Worm (Caenorhabditis elegans) whole organism, young adult: ENCODE data around the gene ugt-14.

Experiments
- B0261.1 ChIP-seq: sonication (generic microtip); optimal IDR thresholded peaks from 2 replicates; lab custom pipeline; 2016; ENCODE audit warnings: mild to moderate bottlenecking, missing genetic modification characterization, moderate library complexity, missing compliant biosample characterization
- B0336.3 ChIP-seq: fragments of 200-800 bp; sonication (Bioruptor generic); IDR thresholded peaks from 2 replicates; pipeline ENCODE4 v1.3.6; 2022; ENCODE audit warnings: missing genetic modification characterization, missing compliant biosample characterization
- F23B12.7 ChIP-seq: sonication (generic microtip); optimal IDR thresholded peaks from 2 replicates; lab custom pipeline; 2017; ENCODE audit warnings: missing genetic modification characterization, mild to moderate bottlenecking, missing compliant biosample characterization, antibody characterized with exemption, moderate library complexity; ENCODE audit not compliant: insufficient read depth
- F37B4.10 ChIP-seq: fragments of 200-800 bp; sonication (Bioruptor generic); IDR thresholded peaks from 2 replicates; pipeline ENCODE4 v1.3.6; 2022; ENCODE audit warnings: missing genetic modification characterization, missing compliant biosample characterization
- F57A8.1 ChIP-seq: fragments of 200-800 bp; sonication (Bioruptor generic); optimal IDR thresholded peaks from 2 replicates; lab custom pipeline; 2018; ENCODE audit warnings: mild to moderate bottlenecking, missing genetic modification characterization, moderate library complexity, missing compliant biosample characterization
- T07F8.4 ChIP-seq: sonication (generic microtip); optimal IDR thresholded peaks from 2 replicates; lab custom pipeline; 2016; ENCODE audit warnings: mild to moderate bottlenecking, missing genetic modification characterization, moderate library complexity, missing compliant biosample characterization
- Y67H2A.10 ChIP-seq: fragments of 200-800 bp; sonication (Bioruptor generic); conservative IDR thresholded peaks from 2 replicates; pipeline ENCODE4 v1.3.6; 2022; ENCODE audit warnings: missing genetic modification reagents, missing genetic modification characterization, missing compliant biosample characterization
- Y79H2A.3 ChIP-seq: fragments of 200-800 bp; sonication (Bioruptor generic); conservative IDR thresholded peaks from 2 replicates; pipeline ENCODE4 v1.3.6; 2022; ENCODE audit warnings: missing genetic modification reagents, missing genetic modification characterization, missing compliant biosample characterization
- atf-7 ChIP-seq: sonication (generic microtip); optimal IDR thresholded peaks from 2 replicates; lab custom pipeline; 2017; ENCODE audit warnings: mild to moderate bottlenecking, missing genetic modification characterization, missing compliant biosample characterization
- attf-3 ChIP-seq: fragments of 200-800 bp; sonication (Bioruptor generic); conservative IDR thresholded peaks from 2 replicates; pipeline ENCODE4 v1.3.6; 2022; ENCODE audit warnings: missing genetic modification reagents, missing genetic modification characterization, missing compliant biosample characterization
- attf-6 ChIP-seq: fragments of 200-800 bp; sonication (Bioruptor generic); IDR thresholded peaks from 2 replicates; pipeline ENCODE4 v1.3.6; 2022; ENCODE audit warnings: missing genetic modification reagents, missing genetic modification characterization, missing compliant biosample characterization
- bed-2 ChIP-seq: fragments of 200-800 bp; sonication (Bioruptor generic); IDR thresholded peaks from 2 replicates; pipeline ENCODE4 v1.3.6; 2022; ENCODE audit warnings: missing genetic modification reagents, missing genetic modification characterization, missing compliant biosample characterization
- ceh-40 ChIP-seq: fragments of 200-800 bp; sonication (Bioruptor generic); IDR thresholded peaks from 2 replicates; pipeline ENCODE4 v1.3.6; 2022; ENCODE audit warnings: missing genetic modification characterization, missing compliant biosample characterization
- dox-1 ChIP-seq: fragments of 200-800 bp; sonication (Bioruptor generic); IDR thresholded peaks from 2 replicates; pipeline ENCODE4 v1.3.6; 2022; ENCODE audit warnings: missing genetic modification reagents, missing genetic modification characterization, missing compliant biosample characterization
- dpff-1 ChIP-seq: sonication (generic microtip); optimal IDR thresholded peaks from 2 replicates; lab custom pipeline; 2017; ENCODE audit warnings: mild to moderate bottlenecking, missing genetic modification characterization, missing compliant biosample characterization
- dpl-1 ChIP-seq: fragments of 150-350 bp; optimal IDR thresholded peaks from 2 replicates; lab custom pipeline; 2014; ENCODE audit warnings: missing biosample characterization, missing genetic modification reagents, missing genetic modification characterization
- efl-1 ChIP-seq: fragments of 150-350 bp; optimal IDR thresholded peaks from 2 replicates; lab custom pipeline; 2014; ENCODE audit warnings: missing biosample characterization, missing genetic modification reagents, missing genetic modification characterization
- egl-18 ChIP-seq: fragments of 200-800 bp; sonication (Bioruptor generic); IDR thresholded peaks from 2 replicates; pipeline ENCODE4 v1.3.6; 2022; ENCODE audit warnings: missing genetic modification reagents, missing genetic modification characterization, missing compliant biosample characterization
- egrh-3 ChIP-seq: fragments of 200-800 bp; sonication (Bioruptor generic); IDR thresholded peaks from 2 replicates; pipeline ENCODE4 v1.3.6; 2022; ENCODE audit warnings: missing genetic modification reagents, missing genetic modification characterization, missing compliant biosample characterization
- ets-4 ChIP-seq: fragments of 200-800 bp; sonication (Bioruptor generic); optimal IDR thresholded peaks from 2 replicates; lab custom pipeline; 2018; ENCODE audit warnings: mild to moderate bottlenecking, missing genetic modification characterization, missing compliant biosample characterization
- gei-17 ChIP-seq: fragments of 200-800 bp; sonication (Bioruptor generic); optimal IDR thresholded peaks from 2 replicates; lab custom pipeline; 2018; ENCODE audit warnings: mild to moderate bottlenecking, missing genetic modification characterization, missing compliant biosample characterization
- hlh-26 ChIP-seq: fragments of 200-800 bp; sonication (Bioruptor generic); conservative IDR thresholded peaks from 2 replicates; pipeline ENCODE4 v1.3.6; 2022; ENCODE audit warnings: missing genetic modification reagents, missing genetic modification characterization, missing compliant biosample characterization
- hmg-20 ChIP-seq: fragments of 200-800 bp; sonication (Bioruptor generic); IDR thresholded peaks from 2 replicates; pipeline ENCODE4 v1.3.6; 2022; ENCODE audit warnings: missing genetic modification reagents, missing genetic modification characterization, missing compliant biosample characterization
- lag-1 ChIP-seq: fragments of 200-800 bp; sonication (Bioruptor generic); IDR thresholded peaks from 2 replicates; pipeline ENCODE4 v1.3.6; 2022; ENCODE audit warnings: missing genetic modification reagents, missing genetic modification characterization, missing compliant biosample characterization
- lin-40 ChIP-seq: sonication (generic microtip); optimal IDR thresholded peaks from 2 replicates; lab custom pipeline; 2016; ENCODE audit warnings: missing genetic modification characterization, mild to moderate bottlenecking, missing compliant biosample characterization, missing genotype, missing genetic modification reagents
- lin-54 ChIP-seq: fragments of 200-800 bp; sonication (Bioruptor generic); optimal IDR thresholded peaks from 2 replicates; lab custom pipeline; 2018; ENCODE audit warnings: mild to moderate bottlenecking, missing genetic modification characterization, missing compliant biosample characterization
- mel-28 ChIP-seq: sonication (generic microtip); optimal IDR thresholded peaks from 2 replicates; lab custom pipeline; 2016; ENCODE audit warnings: borderline replicate concordance, mild to moderate bottlenecking, missing genetic modification characterization, missing compliant biosample characterization
- mxl-1 ChIP-seq: sonication (generic microtip); optimal IDR thresholded peaks from 2 replicates; lab custom pipeline; 2016; ENCODE audit warnings: missing genetic modification characterization, missing compliant biosample characterization
- nhr-80 ChIP-seq: sonication (generic microtip); optimal IDR thresholded peaks from 2 replicates; lab custom pipeline; 2016; ENCODE audit warnings: missing genetic modification characterization, missing compliant biosample characterization
- pbrm-1 ChIP-seq: fragments of 200-800 bp; sonication (Bioruptor generic); IDR thresholded peaks from 2 replicates; pipeline ENCODE4 v1.3.6; 2022; ENCODE audit warnings: missing genetic modification reagents, missing genetic modification characterization, missing compliant biosample characterization
- pha-4 ChIP-seq: fragments of 150-350 bp; sonication (generic microtip); optimal IDR thresholded peaks from 2 replicates; lab custom pipeline; 2014; ENCODE audit warnings: missing biosample characterization, missing genetic modification reagents, missing genetic modification characterization
- rcor-1 ChIP-seq: fragments of 200-800 bp; sonication (Bioruptor generic); IDR thresholded peaks from 2 replicates; pipeline ENCODE4 v1.3.6; 2022; ENCODE audit warnings: missing genetic modification reagents, missing genetic modification characterization, missing compliant biosample characterization
- sea-2 ChIP-seq: fragments of 200-800 bp; sonication (Bioruptor generic); IDR thresholded peaks from 2 replicates; pipeline ENCODE4 v1.3.6; 2022; ENCODE audit warnings: missing genetic modification characterization, missing compliant biosample characterization
- snpc-4 ChIP-seq, 5 experiments: fragments of 150-350 bp in 1 of 5; sonication (generic microtip) in 4 of 5; optimal IDR thresholded peaks; 2 replicates each; lab custom pipeline; 2014 to 2018; ENCODE audit warnings: missing genetic modification characterization in 5 of 5, missing biosample characterization in 3 of 5, antibody characterized with exemption in 2 of 5, mild to moderate bottlenecking in 2 of 5, missing compliant biosample characterization in 2 of 5, missing genotype in 2 of 5, moderate library complexity in 2 of 5, missing genetic modification reagents in 1 of 5
- sptf-2 ChIP-seq: fragments of 200-800 bp; sonication (Bioruptor generic); optimal IDR thresholded peaks from 2 replicates; lab custom pipeline; 2018; ENCODE audit warnings: mild to moderate bottlenecking, missing genetic modification characterization, missing compliant biosample characterization
- unc-130 ChIP-seq: sonication (generic microtip); optimal IDR thresholded peaks from 2 replicates; lab custom pipeline; 2016; ENCODE audit warnings: missing genetic modification reagents, missing genetic modification characterization, missing compliant biosample characterization
- xnd-1 ChIP-seq: sonication (generic microtip); optimal IDR thresholded peaks from 2 replicates; lab custom pipeline; 2016; ENCODE audit warnings: missing genotype, missing genetic modification reagents, missing genetic modification characterization, missing compliant biosample characterization
- zfh-2 ChIP-seq: fragments of 200-800 bp; sonication (Bioruptor generic); conservative IDR thresholded peaks from 2 replicates; pipeline ENCODE4 v1.3.6; 2022; ENCODE audit warnings: missing genetic modification reagents, missing genetic modification characterization, missing compliant biosample characterization
- ztf-18 ChIP-seq: sonication (generic microtip); optimal IDR thresholded peaks from 2 replicates; lab custom pipeline; 2016; ENCODE audit warnings: missing genotype, mild to moderate bottlenecking, missing genetic modification characterization, missing compliant biosample characterization

ugt-14 gene

DNA sequence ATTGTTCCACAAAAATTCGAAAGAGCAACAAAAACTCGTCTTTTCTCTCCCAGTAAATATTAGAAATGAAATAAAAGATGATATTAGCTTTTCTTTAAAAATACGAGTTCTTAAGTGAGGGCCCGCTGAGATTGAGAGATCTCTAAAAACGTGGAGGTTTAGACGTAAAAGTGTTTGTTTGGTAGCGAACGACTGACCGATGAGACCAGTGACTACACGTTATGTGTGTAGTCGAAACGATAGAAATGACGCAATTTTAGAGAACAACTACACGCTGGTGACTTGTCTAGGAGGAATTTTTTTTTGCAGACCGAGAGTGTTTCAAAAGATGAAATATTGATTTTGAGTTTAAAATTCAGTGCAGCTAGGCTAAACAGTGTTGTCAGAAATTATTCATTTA, 43.3 kb upstream of the ugt-14 start, which contains the start of gene C37H5.13:
C37H5.13 (minus strand) TSS at position 229 of the 400 bp plus-strand sequence.
- TF ChIP-seq nhr-80 (tag; lab: Kevin White, UChicago) (peak; percentile 22), F57A8.1 (GFP tag; lab: Kevin White, UChicago) (no peak), pha-4 (tag; lab: Kevin White, UChicago) (peak; percentile 11)

DNA sequence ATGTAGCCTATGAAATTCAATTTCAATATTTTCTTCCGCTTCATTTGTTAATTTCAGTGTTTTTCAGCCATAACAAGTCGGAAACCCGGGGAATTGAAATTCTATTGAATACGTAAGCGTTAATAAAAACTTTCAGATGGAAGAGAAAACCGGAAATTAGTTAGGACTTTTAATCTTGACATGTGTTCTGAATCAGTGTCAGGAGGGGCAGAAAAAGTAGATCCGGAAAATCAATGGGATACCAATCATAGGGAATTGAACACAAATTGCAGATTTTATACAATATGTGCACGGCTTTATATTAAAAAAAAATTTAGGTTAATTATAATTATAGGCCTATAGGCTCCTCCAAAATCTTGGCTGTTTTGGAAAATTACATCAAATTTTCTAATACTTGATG, 41.7 kb upstream of the ugt-14 start:
- TF ChIP-seq sptf-2 (GFP tag; lab: Kevin White, UChicago) = no peak

DNA sequence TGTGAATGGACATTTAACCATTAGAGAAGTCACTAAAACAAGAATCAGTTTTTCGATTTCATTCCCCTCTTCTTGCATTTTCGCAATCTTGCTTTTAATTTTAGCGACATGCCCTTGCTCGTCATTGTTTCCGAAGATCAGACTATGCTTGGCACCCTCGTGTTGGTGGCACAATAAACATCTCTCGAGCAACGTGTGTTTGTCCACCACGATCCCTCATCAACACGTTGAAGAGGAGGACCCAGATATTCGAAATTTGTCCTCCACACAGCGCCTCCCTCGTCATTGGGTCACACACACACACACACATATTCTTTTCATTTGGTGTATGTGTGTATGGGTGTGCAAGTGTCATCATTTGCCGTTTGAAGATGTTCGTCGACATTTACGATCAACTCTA, 40.7 kb upstream of the ugt-14 start, which contains the start of gene srd-32:
srd-32 (plus strand) TSS at position 301 of the 400 bp plus-strand sequence.
- TF ChIP-seq lin-54 (GFP tag; lab: Kevin White, UChicago) = no peak
- TF ChIP-seq hmg-20 (GFP tag; lab: Robert Waterston, UW) = no peak
- TF ChIP-seq dox-1 (GFP tag; lab: Robert Waterston, UW) = no peak
- no peak for TF ChIP-seq ets-4 (GFP tag; lab: Kevin White, UChicago)
- no peak for TF ChIP-seq efl-1 (GFP tag; lab: Kevin White, UChicago)
- TF ChIP-seq ztf-18 (tag; lab: Kevin White, UChicago) = no peak
- TF ChIP-seq Y67H2A.10 (GFP tag; lab: Robert Waterston, UW) = no peak
- no peak for TF ChIP-seq attf-6 (GFP tag; lab: Robert Waterston, UW)
- no peak for TF ChIP-seq zfh-2 (GFP tag; lab: Robert Waterston, UW)
- TF ChIP-seq lag-1 (GFP tag; lab: Robert Waterston, UW) = no peak

DNA sequence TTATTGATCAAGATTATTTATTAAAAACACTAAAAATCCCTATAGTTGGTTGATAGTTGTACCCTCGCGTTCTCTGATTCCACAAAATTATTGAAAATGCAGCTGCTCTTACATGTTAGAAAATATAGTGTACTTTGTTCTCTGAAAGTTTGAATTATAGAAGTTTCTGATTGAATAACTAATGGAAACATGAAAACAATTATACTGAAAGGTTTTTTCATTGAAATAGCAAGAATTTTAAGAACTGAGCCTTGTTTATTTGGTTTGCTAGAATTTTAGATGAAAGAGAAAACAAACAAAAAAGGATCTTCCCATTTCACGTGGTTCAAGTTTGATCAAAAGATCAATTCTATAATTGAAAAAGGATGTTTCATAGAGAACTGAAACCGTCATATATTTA, 38.5 kb upstream of the ugt-14 start:
- TF ChIP-seq F37B4.10 (GFP tag; lab: Robert Waterston, UW) (no peak), nhr-80 (tag; lab: Kevin White, UChicago) (no peak), atf-7 (tag; lab: Kevin White, UChicago) (no peak), pbrm-1 (GFP tag; lab: Robert Waterston, UW) (no peak), gei-17 (GFP tag; lab: Kevin White, UChicago) (no peak), unc-130 (GFP tag; lab: Kevin White, UChicago) (no peak), ets-4 (GFP tag; lab: Kevin White, UChicago) (no peak), egrh-3 (no peak), pha-4 (tag; lab: Kevin White, UChicago) (no peak), xnd-1 (no peak), rcor-1 (GFP tag; lab: Robert Waterston, UW) (no peak), F23B12.7 (tag; lab: Kevin White, UChicago) (no peak), bed-2 (GFP tag; lab: Robert Waterston, UW) (no peak), attf-3 (GFP tag; lab: Robert Waterston, UW) (no peak), dpff-1 (no peak), mel-28 (tag; lab: Kevin White, UChicago) (no peak), egl-18 (GFP tag; lab: Robert Waterston, UW) (no peak)

DNA sequence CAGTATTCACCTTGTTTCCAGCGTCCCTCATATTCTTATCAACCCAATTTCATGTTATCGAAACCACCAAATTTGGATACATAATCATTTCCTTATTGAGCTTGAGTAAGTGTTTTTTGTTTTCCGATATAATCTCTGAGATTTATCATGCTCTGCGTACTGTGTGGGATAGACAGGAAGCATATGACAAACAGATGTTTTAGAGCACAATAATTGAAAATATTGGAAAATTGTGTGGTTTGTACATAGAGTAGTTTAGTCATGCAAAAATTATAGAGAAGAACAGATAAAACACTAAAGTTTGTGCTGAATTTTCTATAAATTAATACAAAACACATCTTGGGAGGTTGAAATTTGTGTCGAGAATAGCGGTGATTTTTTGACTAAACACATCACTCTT, 37.4 kb upstream of the ugt-14 start:
- no peak for TF ChIP-seq T07F8.4
- TF ChIP-seq ceh-40 (GFP tag; lab: Robert Waterston, UW) = no peak
- no peak for TF ChIP-seq B0336.3
- no peak for TF ChIP-seq lin-40 (tag; lab: Kevin White, UChicago)
- TF ChIP-seq sea-2 (GFP tag; lab: Robert Waterston, UW) = no peak
- TF ChIP-seq mxl-1 (tag; lab: Kevin White, UChicago) = no peak
- no peak for TF ChIP-seq hlh-26 (GFP tag; lab: Robert Waterston, UW)
- TF ChIP-seq snpc-4 (GFP tag; optimal IDR thresholded peaks at IDR 0.05; lab: Kevin White, UChicago) = no peak
- TF ChIP-seq snpc-4 (tag; optimal IDR thresholded peaks at IDR 0.05; lab: Kevin White, UChicago) = no peak
- TF ChIP-seq atf-7 (tag; lab: Kevin White, UChicago) = no peak
- no peak for TF ChIP-seq Y79H2A.3 (GFP tag; lab: Robert Waterston, UW)
- TF ChIP-seq lag-1 (GFP tag; lab: Robert Waterston, UW) = no peak
- TF ChIP-seq dpl-1 (GFP tag; lab: Kevin White, UChicago) = no peak
- no peak for TF ChIP-seq dpff-1
- TF ChIP-seq B0261.1 (tag; lab: Kevin White, UChicago) = no peak
- no peak for TF ChIP-seq efl-1 (GFP tag; lab: Kevin White, UChicago)
- TF ChIP-seq, all 124 proteins: peak for 0
